Fruit fly (Drosophila melanogaster) whole organism, embryonic: ENCODE data around the gene mtsh.

Experiments
- Atf-2 ChIP-seq: fragments of 200-800 bp; sonication (Bioruptor generic); optimal IDR thresholded peaks from 2 replicates; lab custom pipeline; 2016; ENCODE audit warnings: missing biosample characterization, missing genetic modification characterization
- Awh ChIP-seq: fragments of 200-800 bp; sonication (Bioruptor generic); IDR thresholded peaks from 2 replicates; pipeline ENCODE4, ENCODE4 v1.3.6; 2022; ENCODE audit warnings: missing biosample characterization, missing genetic modification characterization
- BEAF-32 ChIP-seq: fragments of 200-800 bp; sonication (Bioruptor generic); optimal IDR thresholded peaks from 3 replicates; lab custom pipeline; 2017; ENCODE audit warnings: missing biosample characterization, missing genetic modification characterization, mild to moderate bottlenecking, moderate library complexity, missing genetic modification reagents
- CG1024 ChIP-seq: fragments of 200-800 bp; sonication (Bioruptor generic); IDR thresholded peaks from 2 replicates; pipeline ENCODE4 v1.3.6; 2022; ENCODE audit warnings: missing biosample characterization, missing genetic modification characterization
- CG11398 ChIP-seq: fragments of 200-800 bp; sonication (Bioruptor generic); optimal IDR thresholded peaks from 2 replicates; lab custom pipeline; 2016; ENCODE audit warnings: missing biosample characterization, missing genetic modification characterization
- CG12219 ChIP-seq: fragments of 200-800 bp; sonication (Bioruptor generic); optimal IDR thresholded peaks from 3 replicates; lab custom pipeline; 2018; ENCODE audit warnings: missing biosample characterization, mild to moderate bottlenecking, missing genetic modification characterization
- CG12299 ChIP-seq: fragments of 200-800 bp; sonication (Bioruptor generic); optimal IDR thresholded peaks from 2 replicates; lab custom pipeline; 2018; ENCODE audit warnings: missing biosample characterization, mild to moderate bottlenecking, missing genetic modification characterization
- CG12769 ChIP-seq: fragments of 200-800 bp; sonication (Bioruptor generic); optimal IDR thresholded peaks from 2 replicates; lab custom pipeline; 2019; ENCODE audit warnings: missing biosample characterization, mild to moderate bottlenecking, missing genetic modification characterization, moderate library complexity
- CG14965 ChIP-seq: fragments of 200-800 bp; sonication (Bioruptor generic); optimal IDR thresholded peaks from 2 replicates; lab custom pipeline; 2016; ENCODE audit warnings: missing biosample characterization, missing genetic modification characterization, borderline replicate concordance
- CG16779 ChIP-seq: fragments of 200-800 bp; sonication (Bioruptor generic); IDR thresholded peaks from 2 replicates; pipeline ENCODE4 v1.3.6; 2022; ENCODE audit warnings: missing biosample characterization, missing genetic modification characterization
- CG17612 ChIP-seq: fragments of 200-800 bp; sonication (Bioruptor generic); IDR thresholded peaks from 2 replicates; pipeline ENCODE4 v1.3.6; 2022; ENCODE audit warnings: missing biosample characterization, missing genetic modification characterization
- CG17802 ChIP-seq: fragments of 200-800 bp; sonication (Bioruptor generic); optimal IDR thresholded peaks from 2 replicates; lab custom pipeline; 2018; ENCODE audit warnings: missing biosample characterization, mild to moderate bottlenecking, missing genetic modification characterization, moderate library complexity
- CG1792 ChIP-seq: fragments of 200-800 bp; sonication (Bioruptor generic); optimal IDR thresholded peaks from 2 replicates; lab custom pipeline; 2016; ENCODE audit warnings: missing biosample characterization, missing genetic modification characterization
- CG2202 ChIP-seq: fragments of 200-800 bp; sonication (Bioruptor generic); optimal IDR thresholded peaks from 2 replicates; lab custom pipeline; 2018; ENCODE audit warnings: missing biosample characterization, mild to moderate bottlenecking, missing genetic modification characterization
- CG30403 ChIP-seq: fragments of 200-800 bp; sonication (Bioruptor generic); optimal IDR thresholded peaks from 3 replicates; lab custom pipeline; 2016; ENCODE audit warnings: missing biosample characterization, missing genetic modification characterization
- CG31365 ChIP-seq: fragments of 200-800 bp; sonication (Bioruptor generic); optimal IDR thresholded peaks from 2 replicates; lab custom pipeline; 2018; ENCODE audit warnings: missing biosample characterization, mild to moderate bottlenecking, missing genetic modification characterization
- CG34376 ChIP-seq: fragments of 200-800 bp; sonication (Bioruptor generic); optimal IDR thresholded peaks from 2 replicates; lab custom pipeline; 2018; ENCODE audit warnings: missing biosample characterization, mild to moderate bottlenecking, missing genetic modification characterization
- CG42726 ChIP-seq: fragments of 200-800 bp; sonication (Bioruptor generic); IDR thresholded peaks from 2 replicates; pipeline ENCODE4 v1.3.6; 2022; ENCODE audit warnings: missing biosample characterization, missing genetic modification characterization; ENCODE audit not compliant: partially characterized antibody
- CG6791 ChIP-seq: fragments of 200-800 bp; sonication (Bioruptor generic); IDR thresholded peaks from 3 replicates; pipeline ENCODE4 v1.3.6; 2022; ENCODE audit warnings: missing biosample characterization, missing genetic modification characterization; ENCODE audit not compliant: partially characterized antibody
- CG7372 ChIP-seq: fragments of 200-800 bp; sonication (Bioruptor generic); IDR thresholded peaks from 2 replicates; pipeline ENCODE4 v1.3.6; 2022; ENCODE audit warnings: missing biosample characterization, missing genetic modification characterization
- CG7745 ChIP-seq: fragments of 200-800 bp; sonication (Bioruptor generic); optimal IDR thresholded peaks from 2 replicates; lab custom pipeline; 2018; ENCODE audit warnings: missing biosample characterization, mild to moderate bottlenecking, missing genetic modification characterization, moderate library complexity
- CG7839 ChIP-seq: fragments of 200-800 bp; sonication (Bioruptor generic); optimal IDR thresholded peaks from 3 replicates; lab custom pipeline; 2018; ENCODE audit warnings: missing biosample characterization, mild to moderate bottlenecking, missing genetic modification characterization, moderate library complexity
- CG7963 ChIP-seq: fragments of 200-800 bp; sonication (Bioruptor generic); IDR thresholded peaks from 3 replicates; pipeline ENCODE4 v1.3.6; 2022; ENCODE audit warnings: missing biosample characterization, missing genetic modification characterization; ENCODE audit not compliant: partially characterized antibody
- CG8388 ChIP-seq: fragments of 200-800 bp; sonication (Bioruptor generic); optimal IDR thresholded peaks from 2 replicates; lab custom pipeline; 2019; ENCODE audit warnings: missing biosample characterization, mild to moderate bottlenecking, missing genetic modification characterization, moderate library complexity
- Dbx ChIP-seq: fragments of 200-800 bp; sonication (Bioruptor generic); IDR thresholded peaks from 3 replicates; pipeline ENCODE4 v1.3.6; 2022; ENCODE audit warnings: missing biosample characterization, missing genetic modification characterization
- Fer1 ChIP-seq: fragments of 200-800 bp; sonication (Bioruptor generic); optimal IDR thresholded peaks from 2 replicates; lab custom pipeline; 2017; ENCODE audit warnings: missing biosample characterization, mild to moderate bottlenecking, missing genetic modification characterization
- Hr3 ChIP-seq: fragments of 200-800 bp; sonication (Bioruptor generic); optimal IDR thresholded peaks from 3 replicates; lab custom pipeline; 2016; ENCODE audit warnings: missing biosample characterization, missing genetic modification characterization
- Hr78 ChIP-seq, 2 experiments: fragments of 200-800 bp in 1 of 2; fragments of >200 bp in 1 of 2; sonication (Bioruptor generic) in 1 of 2; optimal IDR thresholded peaks; 2 replicates each; lab custom pipeline; 2017 to 2019; ENCODE audit warnings: missing biosample characterization in 2 of 2, missing genetic modification characterization in 2 of 2, mild to moderate bottlenecking in 1 of 2, moderate library complexity in 1 of 2
- Hsf ChIP-seq: fragments of 200-800 bp; sonication (Bioruptor generic); optimal IDR thresholded peaks from 3 replicates; lab custom pipeline; 2016; ENCODE audit warnings: missing biosample characterization, missing genetic modification characterization
- MTF-1 ChIP-seq: fragments of 200-800 bp; sonication (Bioruptor generic); optimal IDR thresholded peaks from 2 replicates; lab custom pipeline; 2018; ENCODE audit warnings: missing biosample characterization, mild to moderate bottlenecking, missing genetic modification characterization, borderline replicate concordance
- NC2β ChIP-seq: fragments of 200-800 bp; sonication (Bioruptor generic); optimal IDR thresholded peaks from 2 replicates; lab custom pipeline; 2016; ENCODE audit warnings: missing biosample characterization, missing genetic modification characterization
- Sox102F ChIP-seq: fragments of 200-800 bp; sonication (Bioruptor generic); optimal IDR thresholded peaks from 2 replicates; lab custom pipeline; 2018; ENCODE audit warnings: missing biosample characterization, mild to moderate bottlenecking, missing genetic modification characterization, moderate library complexity
- Tbp ChIP-seq: fragments of >200 bp; optimal IDR thresholded peaks from 2 replicates; lab custom pipeline; 2018; ENCODE audit warnings: missing biosample characterization, missing genetic modification characterization
- ato ChIP-seq: fragments of 200-800 bp; sonication (Bioruptor generic); IDR thresholded peaks from 2 replicates; pipeline ENCODE4 v1.3.6; 2022; ENCODE audit warnings: missing biosample characterization, missing genetic modification characterization; ENCODE audit not compliant: partially characterized antibody
- bcd ChIP-seq: fragments of 200-800 bp; sonication (Bioruptor generic); optimal IDR thresholded peaks from 2 replicates; lab custom pipeline; 2017; ENCODE audit warnings: missing biosample characterization, mild to moderate bottlenecking, missing genetic modification characterization
- fd102C ChIP-seq: fragments of 200-800 bp; sonication (Bioruptor generic); optimal IDR thresholded peaks from 2 replicates; lab custom pipeline; 2018; ENCODE audit warnings: missing biosample characterization, mild to moderate bottlenecking, missing genetic modification characterization, moderate library complexity
- fd3F ChIP-seq: fragments of 200-800 bp; sonication (Bioruptor generic); optimal IDR thresholded peaks from 2 replicates; lab custom pipeline; 2018; ENCODE audit warnings: missing biosample characterization, mild to moderate bottlenecking, missing genetic modification characterization, moderate library complexity
- gfzf ChIP-seq: fragments of 200-800 bp; sonication (Bioruptor generic); optimal IDR thresholded peaks from 2 replicates; lab custom pipeline; 2016; ENCODE audit warnings: missing biosample characterization, mild to moderate bottlenecking, missing genetic modification characterization, moderate library complexity
- insv ChIP-seq, 2 experiments: fragments of 200-800 bp; sonication (Bioruptor generic); optimal IDR thresholded peaks; 3 replicates each; lab custom pipeline; 2016 to 2018; ENCODE audit warnings: missing biosample characterization in 2 of 2, missing genetic modification characterization in 2 of 2
- lmd ChIP-seq: fragments of 200-800 bp; sonication (Bioruptor generic); IDR thresholded peaks from 2 replicates; pipeline ENCODE4 v1.3.6; 2022; ENCODE audit warnings: missing biosample characterization, missing genetic modification characterization
- nau ChIP-seq: fragments of 200-800 bp; sonication (Bioruptor generic); optimal IDR thresholded peaks from 3 replicates; lab custom pipeline; 2017; ENCODE audit warnings: missing biosample characterization, mild to moderate bottlenecking, missing genetic modification characterization, missing genetic modification reagents
- row ChIP-seq: fragments of 200-800 bp; sonication (Bioruptor generic); IDR thresholded peaks from 3 replicates; pipeline ENCODE4 v1.3.6; 2022; ENCODE audit warnings: missing biosample characterization, missing genetic modification characterization
- run ChIP-seq: fragments of 200-800 bp; sonication (Bioruptor generic); optimal IDR thresholded peaks from 3 replicates; lab custom pipeline; 2018; ENCODE audit warnings: missing biosample characterization, mild to moderate bottlenecking, missing genetic modification characterization
- scrt ChIP-seq: fragments of 200-800 bp; sonication (Bioruptor generic); optimal IDR thresholded peaks from 2 replicates; lab custom pipeline; 2018; ENCODE audit warnings: missing biosample characterization, mild to moderate bottlenecking, missing genetic modification characterization, moderate library complexity
- sens ChIP-seq: fragments of 200-800 bp; sonication (Bioruptor generic); peaks from one replicate; lab custom pipeline; 2016; ENCODE audit warnings: missing biosample characterization, missing genetic modification characterization
- stc ChIP-seq: fragments of 200-800 bp; sonication (Bioruptor generic); IDR thresholded peaks from 2 replicates; pipeline ENCODE4 v1.3.6; 2022; ENCODE audit warnings: missing biosample characterization, missing genetic modification characterization
- tgo ChIP-seq: fragments of 200-800 bp; sonication (Bioruptor generic); IDR thresholded peaks from 3 replicates; pipeline ENCODE4 v1.3.6; 2022; ENCODE audit warnings: missing biosample characterization, missing genetic modification characterization
- tup ChIP-seq: fragments of 200-800 bp; sonication (Bioruptor generic); optimal IDR thresholded peaks from 2 replicates; lab custom pipeline; 2016; ENCODE audit warnings: missing biosample characterization, mild to moderate bottlenecking, missing genetic modification characterization, moderate library complexity
- wor ChIP-seq: fragments of 200-800 bp; sonication (Bioruptor generic); IDR thresholded peaks from 2 replicates; pipeline ENCODE4 v1.3.6; 2022; ENCODE audit warnings: missing biosample characterization, missing genetic modification characterization

Gene mtsh

dm6 chr2L:8361204-8361952, 41.7 kb upstream of the mtsh start (continued):
- TF ChIP-seq tgo (GFP tag; lab: Robert Waterston, UW) = no peak
- no peak for TF ChIP-seq Fer1 (GFP tag; lab: Kevin White, UChicago)
- no peak for TF ChIP-seq CG1792
- no peak for TF ChIP-seq CG42726 (GFP tag; lab: Robert Waterston, UW)
- no peak for TF ChIP-seq CG7963 (GFP tag; lab: Robert Waterston, UW)
- no peak for TF ChIP-seq stc
- TF ChIP-seq CG8388 = no peak
- TF ChIP-seq Tbp (GFP tag; lab: Kevin White, UChicago) = no peak
- no peak for TF ChIP-seq CG7372 (GFP tag; lab: Robert Waterston, UW)
- TF ChIP-seq gfzf (GFP tag; lab: Kevin White, UChicago) = no peak
- no peak for TF ChIP-seq wor
- TF ChIP-seq CG12299 (tag; lab: Kevin White, UChicago) = peak; percentile 13
- peak; percentile 21 for TF ChIP-seq Hsf (GFP tag; lab: Kevin White, UChicago)
- TF ChIP-seq CG31365 (tag; lab: Kevin White, UChicago) = no peak
- no peak for TF ChIP-seq BEAF-32 (GFP tag; lab: Kevin White, UChicago)
- no peak for TF ChIP-seq fd3F (GFP tag; lab: Kevin White, UChicago)
- TF ChIP-seq Dbx (GFP tag; lab: Robert Waterston, UW) = no peak
- no peak for TF ChIP-seq CG17612 (GFP tag; lab: Robert Waterston, UW)
- no peak for TF ChIP-seq CG7839 (tag; lab: Kevin White, UChicago)
- no peak for TF ChIP-seq CG1024 (GFP tag; lab: Robert Waterston, UW)
- no peak for TF ChIP-seq CG12219
- no peak for TF ChIP-seq NC2β (GFP tag; lab: Kevin White, UChicago)
- TF ChIP-seq fd102C (GFP tag; lab: Kevin White, UChicago) = no peak
- TF ChIP-seq ato (GFP tag; lab: Robert Waterston, UW) = no peak
- TF ChIP-seq CG12769 (tag; lab: Kevin White, UChicago) = no peak
- peak; percentile 10 for TF ChIP-seq Atf-2 (GFP tag; lab: Kevin White, UChicago)
- TF ChIP-seq CG34376 (GFP tag; lab: Kevin White, UChicago) = no peak
- no peak for TF ChIP-seq Hr78 (GFP tag; optimal IDR thresholded peaks at IDR 0.05; lab: Kevin White, UChicago)
- no peak for TF ChIP-seq CG14965
- no peak for TF ChIP-seq CG2202
- no peak for TF ChIP-seq CG7745 (tag; lab: Kevin White, UChicago)
- TF ChIP-seq bcd (GFP tag; lab: Kevin White, UChicago) = no peak
- TF ChIP-seq lmd (GFP tag; lab: Robert Waterston, UW) = no peak
- TF ChIP-seq sens (GFP tag; lab: Kevin White, UChicago) = peak; percentile 82
- TF ChIP-seq CG16779 = no peak
- TF ChIP-seq CG6791 (GFP tag; lab: Robert Waterston, UW) = no peak
- no peak for TF ChIP-seq tup (GFP tag; lab: Kevin White, UChicago)
- no peak for TF ChIP-seq run (tag; lab: Kevin White, UChicago)
- TF ChIP-seq CG17802 (tag; lab: Kevin White, UChicago) = no peak
- TF ChIP-seq row (GFP tag; lab: Robert Waterston, UW) = peak; percentile 41; the same call in 2 of the 3 replicates
- TF ChIP-seq CG30403 (GFP tag; lab: Kevin White, UChicago) = peak; percentile 40
- no peak for TF ChIP-seq scrt (GFP tag; lab: Kevin White, UChicago)
- TF ChIP-seq CG11398 = no peak
- no peak for TF ChIP-seq Hr3
- TF ChIP-seq MTF-1 (GFP tag; lab: Kevin White, UChicago) = no peak
- TF ChIP-seq Awh (GFP tag; lab: Robert Waterston, UW) = no peak
- TF ChIP-seq insv (GFP tag; optimal IDR thresholded peaks at IDR 0.05; lab: Kevin White, UChicago) = no peak
- TF ChIP-seq nau (GFP tag; lab: Kevin White, UChicago) = no peak
- peak; percentile 20 for TF ChIP-seq Sox102F (GFP tag; lab: Kevin White, UChicago)
